Fruit fly (Drosophila melanogaster) whole organism, prepupa: Measurements from ENCODE around the gene CG43051.

Experiments
- Blimp-1 ChIP-seq: fragments of 200-800 bp; sonication (Bioruptor generic); optimal IDR thresholded peaks from 3 replicates; lab custom pipeline; 2017; ENCODE audit warnings: missing biosample characterization, missing genetic modification characterization, mild to moderate bottlenecking, moderate library complexity, missing genetic modification reagents
- CG15336 ChIP-seq: fragments of 200-800 bp; sonication (Bioruptor generic); IDR thresholded peaks from 2 replicates; pipeline ENCODE4 v1.3.6; 2022; ENCODE audit warnings: missing biosample characterization, missing genetic modification characterization
- CG1621 ChIP-seq: fragments of 200-800 bp; sonication (Bioruptor generic); optimal IDR thresholded peaks from 3 replicates; lab custom pipeline; 2018; ENCODE audit warnings: missing biosample characterization, mild to moderate bottlenecking, missing genetic modification characterization
- CG16779 ChIP-seq: fragments of 200-800 bp; sonication (Bioruptor generic); optimal IDR thresholded peaks from 3 replicates; lab custom pipeline; 2017; ENCODE audit warnings: missing biosample characterization, mild to moderate bottlenecking, missing genetic modification characterization
- CG3032 ChIP-seq: fragments of 200-800 bp; optimal IDR thresholded peaks from 2 replicates; lab custom pipeline; 2019; ENCODE audit warnings: missing biosample characterization, mild to moderate bottlenecking, missing genetic modification characterization, moderate library complexity
- CG31627 ChIP-seq: fragments of 200-800 bp; sonication (Bioruptor generic); optimal IDR thresholded peaks from 3 replicates; lab custom pipeline; 2016; ENCODE audit warnings: missing biosample characterization, missing genetic modification characterization
- CG4318 ChIP-seq: fragments of 200-800 bp; sonication (Bioruptor generic); optimal IDR thresholded peaks from 3 replicates; lab custom pipeline; 2017; ENCODE audit warnings: missing biosample characterization, mild to moderate bottlenecking, missing genetic modification characterization
- CG6163 ChIP-seq: fragments of 200-800 bp; sonication (Bioruptor generic); IDR thresholded peaks from 3 replicates; pipeline ENCODE4 v1.3.6; 2022; ENCODE audit warnings: missing biosample characterization, missing genetic modification characterization
- CG6276 ChIP-seq: fragments of 200-800 bp; sonication (Bioruptor generic); optimal IDR thresholded peaks from 2 replicates; lab custom pipeline; 2017; ENCODE audit warnings: missing biosample characterization, mild to moderate bottlenecking, missing genetic modification characterization
- CG6792 ChIP-seq: fragments of 200-800 bp; sonication (Bioruptor generic); optimal IDR thresholded peaks from 3 replicates; lab custom pipeline; 2016; ENCODE audit warnings: missing biosample characterization, missing genetic modification characterization
- CG6808 ChIP-seq: fragments of 200-800 bp; sonication (Bioruptor generic); optimal IDR thresholded peaks from 3 replicates; lab custom pipeline; 2017; ENCODE audit warnings: missing biosample characterization, missing genetic modification characterization, mild to moderate bottlenecking, moderate library complexity, missing genetic modification reagents
- CG6854 ChIP-seq: fragments of 200-800 bp; sonication (Bioruptor generic); optimal IDR thresholded peaks from 2 replicates; lab custom pipeline; 2017; ENCODE audit warnings: missing biosample characterization, mild to moderate bottlenecking, missing genetic modification characterization
- CG8119 ChIP-seq: fragments of 200-800 bp; sonication (Bioruptor generic); IDR thresholded peaks from 3 replicates; pipeline ENCODE4 v1.3.6; 2022; ENCODE audit warnings: missing biosample characterization, missing genetic modification characterization
- CG8319 ChIP-seq: fragments of 200-800 bp; sonication (Bioruptor generic); optimal IDR thresholded peaks from 3 replicates; lab custom pipeline; 2016; ENCODE audit warnings: missing biosample characterization, missing genetic modification characterization
- CG8632 ChIP-seq: fragments of 200-800 bp; sonication (Bioruptor generic); optimal IDR thresholded peaks from 3 replicates; lab custom pipeline; 2016; ENCODE audit warnings: missing biosample characterization, missing genetic modification characterization
- CG9139 ChIP-seq: fragments of 200-800 bp; sonication (Bioruptor generic); optimal IDR thresholded peaks from 3 replicates; lab custom pipeline; 2017; ENCODE audit warnings: missing biosample characterization, mild to moderate bottlenecking, missing genetic modification characterization
- Eip78C ChIP-seq: fragments of 200-800 bp; sonication (Bioruptor generic); peaks from one replicate; lab custom pipeline; 2016; ENCODE audit warnings: missing biosample characterization, missing genetic modification characterization
- Eip93F ChIP-seq: fragments of 200-800 bp; sonication (Bioruptor generic); optimal IDR thresholded peaks from 2 replicates; lab custom pipeline; 2016; ENCODE audit warnings: missing biosample characterization, mild to moderate bottlenecking, missing genetic modification characterization
- Ets21C ChIP-seq: fragments of 200-800 bp; sonication (Bioruptor generic); optimal IDR thresholded peaks from 3 replicates; lab custom pipeline; 2016; ENCODE audit warnings: missing biosample characterization, missing genetic modification characterization
- Ets96B ChIP-seq: fragments of 200-800 bp; optimal IDR thresholded peaks from 2 replicates; lab custom pipeline; 2019; ENCODE audit warnings: missing biosample characterization, mild to moderate bottlenecking, missing genetic modification characterization, moderate library complexity
- Gug ChIP-seq: fragments of 200-800 bp; sonication (Bioruptor generic); IDR thresholded peaks from 2 replicates; pipeline ENCODE4 v1.3.6; 2022; ENCODE audit warnings: missing biosample characterization, missing genetic modification characterization
- Hr38 ChIP-seq: sonication (Bioruptor generic); optimal IDR thresholded peaks from 2 replicates; lab custom pipeline; 2016; ENCODE audit warnings: missing biosample characterization, missing genetic modification characterization
- Hr39 ChIP-seq: fragments of 200-800 bp; sonication (Bioruptor generic); optimal IDR thresholded peaks from 2 replicates; lab custom pipeline; 2016; ENCODE audit warnings: missing biosample characterization, missing genetic modification characterization
- Hr4 ChIP-seq: fragments of 200-800 bp; sonication (Bioruptor generic); optimal IDR thresholded peaks from 3 replicates; lab custom pipeline; 2016; ENCODE audit warnings: missing biosample characterization, missing genetic modification characterization
- Smox ChIP-seq: fragments of 200-800 bp; sonication (Bioruptor generic); optimal IDR thresholded peaks from 3 replicates; lab custom pipeline; 2016; ENCODE audit warnings: missing biosample characterization, missing genetic modification characterization
- Sox14 ChIP-seq: fragments of 200-800 bp; sonication (Bioruptor generic); optimal IDR thresholded peaks from 3 replicates; lab custom pipeline; 2016; ENCODE audit warnings: missing biosample characterization, missing genetic modification characterization
- Sox15 ChIP-seq: fragments of 200-800 bp; sonication (Bioruptor generic); optimal IDR thresholded peaks from 3 replicates; lab custom pipeline; 2016; ENCODE audit warnings: missing biosample characterization, missing genetic modification characterization
- dac ChIP-seq: fragments of 200-800 bp; sonication (Bioruptor generic); optimal IDR thresholded peaks from 2 replicates; lab custom pipeline; 2017; ENCODE audit warnings: missing biosample characterization, mild to moderate bottlenecking, missing genetic modification characterization
- dsx ChIP-seq: fragments of 200-800 bp; optimal IDR thresholded peaks from 3 replicates; lab custom pipeline; 2019; ENCODE audit warnings: missing biosample characterization, mild to moderate bottlenecking, missing genetic modification characterization, moderate library complexity; ENCODE audit not compliant: poor library complexity, severe bottlenecking
- esn ChIP-seq: fragments of 200-800 bp; sonication (Bioruptor generic); optimal IDR thresholded peaks from 2 replicates; lab custom pipeline; 2016; ENCODE audit warnings: missing biosample characterization, mild to moderate bottlenecking, missing genetic modification characterization, moderate library complexity
- fd59A ChIP-seq: fragments of 200-800 bp; sonication (Bioruptor generic); optimal IDR thresholded peaks from 2 replicates; lab custom pipeline; 2017; ENCODE audit warnings: missing biosample characterization, mild to moderate bottlenecking, missing genetic modification characterization, missing genetic modification reagents
- fkh ChIP-seq: fragments of 200-800 bp; sonication (Bioruptor generic); optimal IDR thresholded peaks from 3 replicates; lab custom pipeline; 2017; ENCODE audit warnings: missing biosample characterization, mild to moderate bottlenecking, missing genetic modification characterization, moderate library complexity
- lz ChIP-seq: fragments of 200-800 bp; sonication (Bioruptor generic); optimal IDR thresholded peaks from 3 replicates; lab custom pipeline; 2016; ENCODE audit warnings: missing biosample characterization, missing genetic modification characterization
- net ChIP-seq: fragments of 200-800 bp; sonication (Bioruptor generic); optimal IDR thresholded peaks from 3 replicates; lab custom pipeline; 2016; ENCODE audit warnings: missing biosample characterization, missing genetic modification characterization
- salr ChIP-seq, 2 experiments: fragments of 200-800 bp; sonication (Bioruptor generic); optimal IDR thresholded peaks; 3 replicates each; lab custom pipeline; 2016 to 2018; ENCODE audit warnings: missing biosample characterization in 2 of 2, missing genetic modification characterization in 2 of 2, mild to moderate bottlenecking in 1 of 2
- spab ChIP-seq: fragments of 200-800 bp; sonication (Bioruptor generic); optimal IDR thresholded peaks from 2 replicates; lab custom pipeline; 2017; ENCODE audit warnings: missing biosample characterization, mild to moderate bottlenecking, missing genetic modification characterization, missing genetic modification reagents
- ss ChIP-seq, 2 experiments: fragments of 200-800 bp; sonication (Bioruptor generic); optimal IDR thresholded peaks; 2 replicates in 1 of 2; 3 replicates in 1 of 2; lab custom pipeline; 2017 to 2018; ENCODE audit warnings: mild to moderate bottlenecking in 2 of 2, missing biosample characterization in 2 of 2, missing genetic modification characterization in 2 of 2, moderate library complexity in 1 of 2
- svp ChIP-seq: fragments of 200-800 bp; sonication (Bioruptor generic); peaks from one replicate; lab custom pipeline; 2016; ENCODE audit warnings: missing biosample characterization, missing genetic modification characterization
- topi ChIP-seq: fragments of 200-800 bp; sonication (Bioruptor generic); optimal IDR thresholded peaks from 3 replicates; lab custom pipeline; 2016; ENCODE audit warnings: missing biosample characterization, missing genetic modification characterization
- vri ChIP-seq: fragments of 200-800 bp; sonication (Bioruptor generic); optimal IDR thresholded peaks from 3 replicates; lab custom pipeline; 2016; ENCODE audit warnings: missing biosample characterization, mild to moderate bottlenecking, missing genetic modification characterization

The CG43051 gene

DNA sequence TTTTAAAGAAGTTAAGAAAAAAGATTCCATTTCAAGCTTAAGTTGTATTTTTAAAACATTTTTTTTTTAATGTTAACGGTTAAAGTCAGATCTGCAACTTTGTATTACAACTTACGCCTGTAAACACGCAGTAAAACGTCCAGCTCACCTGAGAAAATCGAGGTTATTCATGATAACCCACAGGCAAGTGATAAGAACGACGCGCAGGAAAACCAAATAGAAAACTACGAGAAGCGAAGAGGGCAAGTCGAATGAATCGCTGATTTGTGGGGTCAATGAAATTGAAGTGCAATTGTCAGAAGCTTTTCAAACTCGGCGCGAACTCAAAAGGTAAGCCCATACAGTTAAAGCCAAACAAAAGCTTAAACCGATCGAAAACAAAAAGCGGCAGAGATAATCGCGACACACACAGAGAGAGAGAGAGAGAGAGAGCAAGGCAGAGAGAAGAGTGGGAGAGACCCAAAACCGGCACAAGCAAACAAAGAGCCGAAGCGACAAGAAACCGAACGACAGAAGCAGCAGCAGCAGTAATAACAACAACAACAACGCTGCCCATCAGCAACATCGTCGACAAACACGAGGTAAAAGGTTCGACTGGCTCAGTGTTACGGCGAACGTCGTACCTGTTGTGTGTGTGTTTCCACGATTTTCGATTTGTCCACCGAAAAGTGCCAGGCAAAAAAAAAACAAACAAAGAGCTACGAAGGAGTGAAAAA is at the start of gene CG43051 (continued):
- TF ChIP-seq CG6276 (GFP tag; lab: Kevin White, UChicago) = peak; percentile 57
- TF ChIP-seq fd59A (GFP tag; lab: Kevin White, UChicago) = no peak
- TF ChIP-seq CG8119 (GFP tag; lab: Robert Waterston, UW) = peak; percentile 54; the same call in 2 of the 3 replicates
- peak; percentile 64 for TF ChIP-seq esn (GFP tag; lab: Kevin White, UChicago)
- no peak for TF ChIP-seq CG4318 (GFP tag; lab: Kevin White, UChicago)
- TF ChIP-seq CG31627 (GFP tag; lab: Kevin White, UChicago) = no peak
- TF ChIP-seq CG6163 (GFP tag; lab: Robert Waterston, UW) = peak; percentile 73
- peak; percentile 6 for TF ChIP-seq Smox (GFP tag; lab: Kevin White, UChicago)
- TF ChIP-seq Gug (GFP tag; lab: Robert Waterston, UW) = no peak

- TF ChIP-seq CG15336 (GFP tag; lab: Robert Waterston, UW) = no peak
- no peak for TF ChIP-seq CG9139
- TF ChIP-seq svp = peak; percentile 60
- peak; percentile 63 for TF ChIP-seq Eip93F
- peak; percentile 39 for TF ChIP-seq Eip78C (GFP tag; lab: Kevin White, UChicago)
- peak; percentile 6 for TF ChIP-seq vri (GFP tag; lab: Kevin White, UChicago)
- TF ChIP-seq, all 60 proteins: peak for 4
Measured at dm6 chr2L:12459191-12459590, 48.5 kb upstream of the CG43051 start.

DNA sequence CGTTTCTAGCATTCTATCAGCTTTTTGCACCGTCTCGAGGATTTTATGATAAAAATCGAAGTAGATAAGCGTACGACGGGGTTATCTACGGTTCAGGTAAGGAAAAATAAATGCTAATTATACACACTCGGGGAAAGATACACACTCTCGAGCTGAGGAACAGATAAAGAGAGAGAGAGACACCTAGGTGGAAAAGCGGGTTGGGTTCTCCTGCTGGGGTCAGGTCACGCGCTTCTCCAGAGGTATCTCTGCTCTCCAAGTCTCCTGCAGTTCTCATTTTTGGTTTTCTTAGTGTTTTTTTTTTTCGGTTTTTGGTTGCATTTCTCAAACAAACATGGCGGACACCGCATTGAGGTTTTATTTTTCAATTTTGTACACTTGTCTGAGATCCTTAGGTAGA is 47.9 kb upstream of the CG43051 start:
- peak; percentile 5 for TF ChIP-seq Sox14
- no peak for TF ChIP-seq Ets21C (GFP tag; lab: Kevin White, UChicago)
- TF ChIP-seq Eip78C (GFP tag; lab: Kevin White, UChicago) = peak; percentile 30
- peak; percentile 73 for TF ChIP-seq svp

dm6 chr2L:12460767-12461739 is 46.7 kb upstream of the CG43051 start:
- TF ChIP-seq lz (GFP tag; lab: Kevin White, UChicago) = peak; percentile 30
- peak; percentile 32 for TF ChIP-seq CG6792 (GFP tag; lab: Kevin White, UChicago)
- peak; percentile 66; the same call in 2 of the 3 replicates for TF ChIP-seq CG6163 (GFP tag; lab: Robert Waterston, UW)
- peak; percentile 34 for TF ChIP-seq CG8632 (GFP tag; lab: Kevin White, UChicago)
- peak; percentile 39 for TF ChIP-seq CG1621 (tag; lab: Kevin White, UChicago)
- peak; percentile 91 for TF ChIP-seq CG6854 (GFP tag; lab: Kevin White, UChicago)
- no peak for TF ChIP-seq Hr38
- peak; percentile 99 for TF ChIP-seq fkh (GFP tag; lab: Kevin White, UChicago)
- TF ChIP-seq dac (GFP tag; lab: Kevin White, UChicago) = no peak
- no peak for TF ChIP-seq CG4318 (GFP tag; lab: Kevin White, UChicago)
- TF ChIP-seq net (GFP tag; lab: Kevin White, UChicago) = peak; percentile 72
- TF ChIP-seq CG16779 (tag; lab: Kevin White, UChicago) = peak; percentile 64
- TF ChIP-seq CG8319 = no peak
- TF ChIP-seq CG31627 (GFP tag; lab: Kevin White, UChicago) = peak; percentile 6
- peak; percentile 66 for TF ChIP-seq spab
- TF ChIP-seq CG9139 = peak; percentile 86
- no peak for TF ChIP-seq Ets21C (GFP tag; lab: Kevin White, UChicago)
- TF ChIP-seq esn (GFP tag; lab: Kevin White, UChicago) = peak; percentile 69
- TF ChIP-seq CG8119 (GFP tag; lab: Robert Waterston, UW) = peak; percentile 58; the same call in 2 of the 3 replicates
- TF ChIP-seq ss (GFP tag; optimal IDR thresholded peaks at IDR 0.05; lab: Kevin White, UChicago) = peak; percentile 79 to 84
- peak; percentile 49 for TF ChIP-seq Ets96B (tag; lab: Kevin White, UChicago)
- peak; percentile 85 for TF ChIP-seq CG6808
- peak; percentile 57 for TF ChIP-seq Smox (GFP tag; lab: Kevin White, UChicago)
- no peak for TF ChIP-seq Hr39 (GFP tag; lab: Kevin White, UChicago)
- peak; percentile 62 for TF ChIP-seq dsx
- peak in 1 of 2 experiments; percentile 0 for TF ChIP-seq salr (GFP tag; optimal IDR thresholded peaks at IDR 0.05; lab: Kevin White, UChicago)
- peak; percentile 61 for TF ChIP-seq topi
- TF ChIP-seq Hr4 = no peak
- peak; percentile 32 for TF ChIP-seq Sox14
- no peak for TF ChIP-seq Sox15
- peak; percentile 56 for TF ChIP-seq Blimp-1
- peak; percentile 35 for TF ChIP-seq CG3032
